Fruit fly (Drosophila melanogaster): ENCODE data around the gene mthl1.

- TF ChIP-seq bab1 (GFP tag; optimal IDR thresholded peaks at IDR 0.05): no peak
- no peak for TF ChIP-seq CG12768 (GFP tag; optimal IDR thresholded peaks at IDR 0.05)
- TF ChIP-seq Crg-1 (GFP tag; optimal IDR thresholded peaks at IDR 0.05): no peak
- no peak for TF ChIP-seq CG1620 (GFP tag; optimal IDR thresholded peaks at IDR 0.05)
- TF ChIP-seq ovo (GFP tag; optimal IDR thresholded peaks at IDR 0.05): no peak
- no peak for TF ChIP-seq Hr96 (GFP tag; optimal IDR thresholded peaks at IDR 0.05)
- no peak for TF ChIP-seq CG33017 (tag; optimal IDR thresholded peaks at IDR 0.05)
- TF ChIP-seq cic (GFP tag; optimal IDR thresholded peaks at IDR 0.05): no peak
- no peak for TF ChIP-seq CG11617 (GFP tag; optimal IDR thresholded peaks at IDR 0.05)
- TF ChIP-seq CG7101 (tag; optimal IDR thresholded peaks at IDR 0.05): no peak
Measured at dm6 chrX:16678845-16679347, 38.1 kb downstream of the mthl1 start, which contains the start of the genes CG13010 and sing.
